Worm (Caenorhabditis elegans): ENCODE results near the gene acr-18.

- TF ChIP-seq dpl-1 (GFP tag; optimal IDR thresholded peaks at IDR 0.05), result no peak
- TF ChIP-seq ceh-100 (GFP tag; IDR thresholded peaks at IDR 0.05), result no peak
- TF ChIP-seq F39B2.1 (GFP tag; IDR thresholded peaks at IDR 0.05), result no peak
- TF ChIP-seq rpc-1 (optimal IDR thresholded peaks at IDR 0.05), result no peak
- TF ChIP-seq rpc-1 (tag; optimal IDR thresholded peaks at IDR 0.05), result no peak
- TF ChIP-seq pha-4 (tag; optimal IDR thresholded peaks at IDR 0.05), result no peak
- TF ChIP-seq hsf-1 (GFP tag; IDR thresholded peaks at IDR 0.05), result no peak
- no peak for TF ChIP-seq attf-6 (GFP tag; IDR thresholded peaks at IDR 0.05)
- TF ChIP-seq atf-7 (tag; optimal IDR thresholded peaks at IDR 0.05), result no peak
- no peak for TF ChIP-seq ccch-3 (GFP tag; optimal IDR thresholded peaks at IDR 0.05)
- TF ChIP-seq repo-1 (tag; optimal IDR thresholded peaks at IDR 0.05), result no peak
- no peak for TF ChIP-seq snpc-4 (GFP tag; optimal IDR thresholded peaks at IDR 0.05)
- no peak for TF ChIP-seq snpc-4 (tag; optimal IDR thresholded peaks at IDR 0.05)
- TF ChIP-seq F57A8.1 (GFP tag; optimal IDR thresholded peaks at IDR 0.05), result no peak
- TF ChIP-seq unc-130 (GFP tag; optimal IDR thresholded peaks at IDR 0.05), result no peak
Measured at ce11 chrV:15544898-15545297, 14.0 kb downstream of the acr-18 start, which contains the start of gene glb-14.
